Fruit fly (Drosophila melanogaster) whole organism, wandering third instar larva: ENCODE results near the gene CG10311.

Source experiments
- CG32264 ChIP-seq: fragments of 200-800 bp; sonication (Bioruptor generic); optimal IDR thresholded peaks from 2 replicates; lab custom pipeline; 2016; ENCODE audit warnings: missing biosample characterization, missing genetic modification characterization
- CG9705 ChIP-seq: fragments of 200-800 bp; sonication (Bioruptor generic); optimal IDR thresholded peaks from 2 replicates; lab custom pipeline; 2018; ENCODE audit warnings: missing biosample characterization, mild to moderate bottlenecking, missing genetic modification characterization
- CrebA ChIP-seq: fragments of 200-800 bp; sonication (Bioruptor generic); optimal IDR thresholded peaks from 2 replicates; lab custom pipeline; 2016; ENCODE audit warnings: missing biosample characterization, mild to moderate bottlenecking, missing genetic modification characterization, borderline replicate concordance
- Dfd ChIP-seq: fragments of >200 bp; optimal IDR thresholded peaks from 2 replicates; lab custom pipeline; 2017; ENCODE audit warnings: missing biosample characterization, missing genetic modification characterization
- Dif ChIP-seq: fragments of 200-275, 200-300 bp; sonication (Bioruptor generic); optimal IDR thresholded peaks from 2 replicates; lab custom pipeline; 2018; ENCODE audit warnings: missing biosample characterization, missing genetic modification characterization; ENCODE audit not compliant: partially characterized antibody
- GATAd ChIP-seq: sonication (Bioruptor generic); optimal IDR thresholded peaks from 2 replicates; lab custom pipeline; 2016; ENCODE audit warnings: missing biosample characterization, missing genetic modification characterization
- Hr78 ChIP-seq: fragments of >200 bp; optimal IDR thresholded peaks from 2 replicates; lab custom pipeline; 2017; ENCODE audit warnings: missing biosample characterization, missing genetic modification characterization
- Hr83 ChIP-seq: fragments of 200-300 bp; sonication (Bioruptor generic); optimal IDR thresholded peaks from 2 replicates; lab custom pipeline; 2016; ENCODE audit warnings: missing biosample characterization, mild to moderate bottlenecking, missing genetic modification characterization, moderate library complexity; ENCODE audit not compliant: poor library complexity, severe bottlenecking
- Jra ChIP-seq: sonication (Bioruptor generic); optimal IDR thresholded peaks from 2 replicates; lab custom pipeline; 2016; ENCODE audit warnings: missing biosample characterization, missing genetic modification characterization
- Mio ChIP-seq: sonication (Bioruptor generic); optimal IDR thresholded peaks from 2 replicates; lab custom pipeline; 2016; ENCODE audit warnings: missing biosample characterization, missing genetic modification characterization
- Myc ChIP-seq: fragments of >200 bp; optimal IDR thresholded peaks from 2 replicates; lab custom pipeline; 2017
- N ChIP-seq: fragments of >200 bp; optimal IDR thresholded peaks from 2 replicates; lab custom pipeline; 2018; ENCODE audit warnings: missing biosample characterization, missing external identifiers, missing genetic modification characterization
- OdsH ChIP-seq: fragments of 200-800 bp; sonication (Bioruptor generic); optimal IDR thresholded peaks from 2 replicates; lab custom pipeline; 2016; ENCODE audit warnings: missing biosample characterization, mild to moderate bottlenecking, missing genetic modification characterization
- Rel ChIP-seq, 2 experiments: fragments of 200-800 bp; sonication (Bioruptor generic) in 1 of 2; optimal IDR thresholded peaks; 2 replicates in 1 of 2; 3 replicates in 1 of 2; lab custom pipeline; 2016 to 2019; ENCODE audit warnings: mild to moderate bottlenecking in 2 of 2, missing biosample characterization in 2 of 2, missing genetic modification characterization in 2 of 2, moderate library complexity in 1 of 2
- Sp1 ChIP-seq: fragments of 200-800 bp; sonication (Bioruptor generic); optimal IDR thresholded peaks from 3 replicates; lab custom pipeline; 2019; ENCODE audit warnings: missing biosample characterization, mild to moderate bottlenecking, missing genetic modification characterization, moderate library complexity
- Vsx2 ChIP-seq: fragments of 200-300, 225-300 bp; sonication (Bioruptor generic); optimal IDR thresholded peaks from 2 replicates; lab custom pipeline; 2018; ENCODE audit warnings: missing biosample characterization, missing genetic modification characterization; ENCODE audit not compliant: partially characterized antibody
- brk ChIP-seq: fragments of 200-800 bp; sonication (Bioruptor generic); optimal IDR thresholded peaks from 2 replicates; lab custom pipeline; 2016; ENCODE audit warnings: missing biosample characterization, mild to moderate bottlenecking, missing genetic modification characterization
- dl ChIP-seq, 2 experiments: fragments of 175-275, 200-275 bp in 1 of 2; fragments of 200-275 bp in 1 of 2; sonication (Bioruptor generic); optimal IDR thresholded peaks; lab custom pipeline; 2018; ENCODE audit warnings: mild to moderate bottlenecking in 2 of 2, missing biosample characterization in 2 of 2, missing genetic modification characterization in 2 of 2, moderate library complexity in 2 of 2; ENCODE audit not compliant: partially characterized antibody in 2 of 2, insufficient read depth in 1 of 2
- dmrt93B ChIP-seq: fragments of 200-800 bp; sonication (Bioruptor generic); optimal IDR thresholded peaks from 2 replicates; lab custom pipeline; 2018; ENCODE audit warnings: missing biosample characterization, mild to moderate bottlenecking, missing genetic modification characterization
- dsf ChIP-seq: sonication (Bioruptor generic); optimal IDR thresholded peaks from 2 replicates; lab custom pipeline; 2016; ENCODE audit warnings: missing biosample characterization, missing genetic modification characterization, borderline replicate concordance
- ey ChIP-seq: fragments of 200-800 bp; sonication (Bioruptor generic); optimal IDR thresholded peaks from 2 replicates; lab custom pipeline; 2016; ENCODE audit warnings: missing biosample characterization, missing genetic modification characterization
- foxo ChIP-seq, 2 experiments: fragments of 200-800 bp; sonication (Bioruptor generic); optimal IDR thresholded peaks; 2 replicates in 1 of 2; 3 replicates in 1 of 2; lab custom pipeline; 2016 to 2017; ENCODE audit warnings: missing biosample characterization in 2 of 2, missing genetic modification characterization in 2 of 2
- fru ChIP-seq: fragments of 200-800 bp; sonication (Bioruptor generic); optimal IDR thresholded peaks from 3 replicates; lab custom pipeline; 2016; ENCODE audit warnings: missing biosample characterization, mild to moderate bottlenecking, missing genetic modification characterization
- jim ChIP-seq: fragments of 175-275, 200-325 bp; sonication (Bioruptor generic); optimal IDR thresholded peaks from 2 replicates; lab custom pipeline; 2016; ENCODE audit warnings: missing biosample characterization, mild to moderate bottlenecking, missing genetic modification characterization
- lola ChIP-seq: fragments of >200 bp; optimal IDR thresholded peaks from 2 replicates; lab custom pipeline; 2017; ENCODE audit warnings: missing biosample characterization, missing genetic modification characterization
- psq ChIP-seq: fragments of 200-800 bp; sonication (Bioruptor generic); optimal IDR thresholded peaks from 3 replicates; lab custom pipeline; 2017; ENCODE audit warnings: missing biosample characterization, mild to moderate bottlenecking, missing genetic modification characterization, moderate library complexity
- sage ChIP-seq: fragments of 200-800 bp; sonication (Bioruptor generic); optimal IDR thresholded peaks from 2 replicates; lab custom pipeline; 2016; ENCODE audit warnings: missing biosample characterization, mild to moderate bottlenecking, missing genetic modification characterization
- sv ChIP-seq: fragments of 200-800 bp; sonication (Bioruptor generic); optimal IDR thresholded peaks from 3 replicates; lab custom pipeline; 2016; ENCODE audit warnings: missing biosample characterization, missing genetic modification characterization
- tai ChIP-seq: sonication (Bioruptor generic); optimal IDR thresholded peaks from 2 replicates; lab custom pipeline; 2016; ENCODE audit warnings: missing biosample characterization, missing genetic modification characterization
- woc ChIP-seq: sonication (Bioruptor generic); optimal IDR thresholded peaks from 2 replicates; lab custom pipeline; 2016; ENCODE audit warnings: missing biosample characterization, mild to moderate bottlenecking, missing genetic modification characterization

Gene CG10311

dm6 chr3R:16394531-16394930 lies 37.7 kb upstream of the CG10311 start:
- TF ChIP-seq sage, result no peak
- no peak for TF ChIP-seq CrebA
- no peak for TF ChIP-seq OdsH (GFP tag; lab: Kevin White, UChicago)
- no peak for TF ChIP-seq CG9705 (GFP tag; lab: Kevin White, UChicago)
- TF ChIP-seq dmrt93B (GFP tag; lab: Kevin White, UChicago), result no peak
- TF ChIP-seq psq (GFP tag; lab: Kevin White, UChicago), result no peak
- TF ChIP-seq CG32264, result no peak
- TF ChIP-seq Hr78 (GFP tag; lab: Kevin White, UChicago), result no peak

DNA sequence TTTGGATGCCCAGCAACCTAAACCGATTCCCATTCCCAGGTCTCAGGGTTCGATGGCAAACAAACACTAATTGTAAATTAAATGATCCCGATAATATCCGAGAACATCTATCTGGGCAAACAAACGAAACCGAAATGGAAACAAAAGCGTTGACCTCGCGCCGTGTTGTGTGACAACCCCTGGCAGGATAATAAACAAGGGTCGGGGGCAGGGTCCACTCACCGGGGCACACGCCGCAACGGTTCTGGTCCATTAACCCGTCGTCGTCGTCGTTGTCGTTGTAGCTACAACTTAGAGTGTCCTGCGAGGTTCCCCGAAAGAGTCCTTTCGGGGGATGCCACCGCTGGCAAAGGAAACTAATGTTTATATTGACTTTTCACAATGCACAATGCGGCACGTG lies 32.3 kb upstream of the CG10311 start:
- TF ChIP-seq Hr83 (no peak), dl (GFP tag; optimal IDR thresholded peaks at IDR 0.05; lab: Kevin White, UChicago; ENCODE audit: insufficient read depth in 1 of 2, partially characterized antibody in 2 of 2) (no peak), Dif (GFP tag; lab: Kevin White, UChicago) (no peak), Hr78 (GFP tag; lab: Kevin White, UChicago) (no peak), OdsH (GFP tag; lab: Kevin White, UChicago) (no peak), dsf (no peak), dmrt93B (GFP tag; lab: Kevin White, UChicago) (no peak), CrebA (no peak), foxo (GFP tag; optimal IDR thresholded peaks at IDR 0.05; lab: Kevin White, UChicago) (no peak), GATAd (GFP tag; lab: Kevin White, UChicago) (no peak), Mio (GFP tag; lab: Kevin White, UChicago) (no peak), Myc (no peak), brk (GFP tag; lab: Kevin White, UChicago) (no peak), Dfd (GFP tag; lab: Kevin White, UChicago) (no peak), sv (GFP tag; lab: Kevin White, UChicago) (no peak), lola (no peak), Jra (GFP tag; lab: Kevin White, UChicago) (no peak), Sp1 (no peak), ey (GFP tag; lab: Kevin White, UChicago) (no peak)

DNA sequence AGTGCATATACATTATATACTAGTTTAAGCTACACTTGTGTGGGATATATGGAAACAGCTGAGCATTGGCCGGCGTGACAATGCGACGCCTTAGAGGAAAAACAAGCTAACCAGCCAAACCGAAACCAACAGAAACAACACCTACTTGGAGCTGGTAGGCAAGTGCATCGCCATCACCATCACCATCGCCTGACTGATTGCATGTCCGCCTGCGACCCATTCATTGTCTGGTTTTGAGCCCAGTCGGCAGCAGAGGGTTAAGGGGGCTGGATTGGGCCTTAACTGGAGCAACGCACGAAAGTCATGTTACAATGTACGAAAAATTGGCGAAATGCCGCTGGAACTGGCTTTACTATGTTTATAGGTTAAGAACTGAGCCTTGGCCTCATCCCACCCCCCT lies 30.2 kb upstream of the CG10311 start:
- TF ChIP-seq N, result no peak
- TF ChIP-seq Hr83, result no peak
- TF ChIP-seq foxo (GFP tag; optimal IDR thresholded peaks at IDR 0.05; lab: Kevin White, UChicago), result no peak
- no peak for TF ChIP-seq CG32264
- TF ChIP-seq OdsH (GFP tag; lab: Kevin White, UChicago), result no peak
- TF ChIP-seq Hr78 (GFP tag; lab: Kevin White, UChicago), result no peak
- no peak for TF ChIP-seq Mio (GFP tag; lab: Kevin White, UChicago)
- no peak for TF ChIP-seq tai (GFP tag; lab: Kevin White, UChicago)
- TF ChIP-seq Sp1, result no peak
- TF ChIP-seq CrebA, result no peak

DNA sequence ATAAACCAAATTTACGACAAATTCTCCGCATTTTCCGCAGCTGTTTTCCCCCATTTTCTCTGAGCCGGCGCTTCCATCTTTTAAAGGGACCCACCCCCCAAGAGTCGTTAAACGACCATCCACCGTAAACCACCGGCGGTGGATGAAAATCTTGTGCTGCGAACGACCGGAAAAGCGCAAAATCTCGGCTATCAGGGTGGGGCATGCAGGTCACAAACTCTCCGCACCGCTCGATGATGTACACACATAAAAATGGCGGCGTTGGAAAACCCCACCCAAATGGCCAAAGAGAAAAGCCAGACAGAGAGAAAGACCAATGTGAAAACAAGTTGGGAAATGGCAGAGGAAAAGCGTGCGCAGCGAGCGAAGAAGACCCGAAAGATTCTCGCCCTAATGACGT lies 28.8 kb upstream of the CG10311 start:
- TF ChIP-seq Rel (GFP tag; optimal IDR thresholded peaks at IDR 0.05; lab: Kevin White, UChicago) (no peak), Rel (tag; optimal IDR thresholded peaks at IDR 0.05; lab: Kevin White, UChicago) (no peak)

DNA sequence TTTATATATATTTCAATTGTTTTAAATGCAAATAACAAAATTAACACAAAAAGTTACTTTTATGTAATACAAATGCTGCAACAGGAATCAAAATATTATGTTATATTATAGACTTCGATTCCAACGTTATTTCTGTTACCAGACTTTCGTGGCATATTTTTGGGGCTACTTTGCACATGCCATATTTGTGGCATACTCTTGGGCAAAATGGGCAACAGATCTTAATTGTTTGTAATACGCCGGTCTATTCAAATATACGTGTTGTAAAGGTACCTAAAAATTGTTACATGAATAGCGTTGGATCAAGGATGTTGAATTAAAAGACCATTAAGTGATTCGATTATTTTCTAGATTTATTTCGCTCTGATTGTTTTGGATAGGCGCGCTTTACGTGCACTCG lies 17.3 kb upstream of the CG10311 start:
- TF ChIP-seq jim (GFP tag; lab: Kevin White, UChicago) (no peak), Dif (GFP tag; lab: Kevin White, UChicago) (peak; percentile 48), Vsx2 (peak; percentile 39), Myc (peak; percentile 85), Dfd (GFP tag; lab: Kevin White, UChicago) (no peak), CG9705 (GFP tag; lab: Kevin White, UChicago) (no peak), N (peak; percentile 81)

- TF ChIP-seq woc (no peak), fru (GFP tag; lab: Kevin White, UChicago) (no peak), Rel (GFP tag; optimal IDR thresholded peaks at IDR 0.05; lab: Kevin White, UChicago) (no peak), Rel (tag; optimal IDR thresholded peaks at IDR 0.05; lab: Kevin White, UChicago) (no peak), dl (GFP tag; optimal IDR thresholded peaks at IDR 0.05; lab: Kevin White, UChicago; ENCODE audit: insufficient read depth in 1 of 2, partially characterized antibody in 2 of 2) (no peak), Myc (no peak), brk (GFP tag; lab: Kevin White, UChicago) (no peak)
These were observed 13.6 kb upstream of the CG10311 start, which contains the start of gene CG10317 for dm6 chr3R:16370433-16370832. TSS of gene CG10317 (minus strand) at chr3R:16370533.
